Worm (Caenorhabditis elegans) whole organism, L1 larva: Measurements from ENCODE around the gene B0432.10.
A peak's percentile ranks its signal among the peaks of the same experiment; 100 is the strongest.

ENCODE experiments used
- C16A3.4 ChIP-seq: fragments of 150-350 bp; optimal IDR thresholded peaks from 2 replicates; lab custom pipeline; 2014; ENCODE audit warnings: missing biosample characterization, missing genetic modification characterization
- F16B12.6 ChIP-seq: fragments of 150-350 bp; optimal IDR thresholded peaks from 2 replicates; lab custom pipeline; 2014; ENCODE audit warnings: missing biosample characterization, missing genetic modification characterization
- Y116A8C.19 ChIP-seq: sonication (generic microtip); optimal IDR thresholded peaks from 2 replicates; lab custom pipeline; 2016; ENCODE audit warnings: missing compliant biosample characterization, missing genetic modification characterization, borderline replicate concordance
- aha-1 ChIP-seq: fragments of 150-350 bp; optimal IDR thresholded peaks from 2 replicates; lab custom pipeline; 2014; ENCODE audit warnings: missing biosample characterization, missing genetic modification characterization
- ceh-8 ChIP-seq: fragments of 200-800 bp; sonication (Bioruptor generic); optimal IDR thresholded peaks from 2 replicates; lab custom pipeline; 2018; ENCODE audit warnings: mild to moderate bottlenecking, missing genetic modification characterization, moderate library complexity, missing compliant biosample characterization
- ceh-82 ChIP-seq, 3 experiments: fragments of 150-350 bp in 1 of 3; sonication (generic microtip) in 2 of 3; optimal IDR thresholded peaks; 2 replicates each; lab custom pipeline; 2014 to 2017; ENCODE audit warnings: missing biosample characterization in 3 of 3, missing genetic modification characterization in 3 of 3
- ceh-88 ChIP-seq: fragments of 200-800 bp; sonication (Bioruptor generic); IDR thresholded peaks from 2 replicates; pipeline ENCODE4 v1.3.6; 2022; ENCODE audit warnings: missing genetic modification characterization, missing compliant biosample characterization
- ceh-90 ChIP-seq: sonication (generic microtip); optimal IDR thresholded peaks from 2 replicates; lab custom pipeline; 2016; ENCODE audit warnings: missing genetic modification characterization, missing compliant biosample characterization
- ces-1 ChIP-seq: fragments of 150-350 bp; optimal IDR thresholded peaks from 2 replicates; lab custom pipeline; 2014; ENCODE audit warnings: missing biosample characterization, missing genetic modification reagents, missing genetic modification characterization
- dpl-1 ChIP-seq, 3 experiments: fragments of 150-350 bp in 2 of 3; sonication (generic microtip) in 1 of 3; optimal IDR thresholded peaks; 2 replicates each; lab custom pipeline; 2014 to 2017; ENCODE audit warnings: missing biosample characterization in 3 of 3, missing genetic modification characterization in 3 of 3, missing genetic modification reagents in 3 of 3
- efl-3 ChIP-seq: fragments of 200-800 bp; sonication (Bioruptor generic); optimal IDR thresholded peaks from 2 replicates; lab custom pipeline; 2018; ENCODE audit warnings: mild to moderate bottlenecking, missing genetic modification characterization, missing compliant biosample characterization
- egl-27 ChIP-seq, 2 experiments: fragments of 150-350 bp in 1 of 2; sonication (generic microtip); optimal IDR thresholded peaks; 3 replicates each; lab custom pipeline; 2017 to 2018; ENCODE audit warnings: missing biosample characterization in 2 of 2, missing genetic modification characterization in 2 of 2, missing genetic modification reagents in 2 of 2
- elt-2 ChIP-seq: sonication (generic microtip); optimal IDR thresholded peaks from 2 replicates; lab custom pipeline; 2016; ENCODE audit warnings: missing genetic modification characterization, mild to moderate bottlenecking, inconsistent platforms, missing compliant biosample characterization, missing genetic modification reagents
- elt-3 ChIP-seq, 6 experiments: fragments of 150-350 bp in 1 of 6; sonication (generic microtip); optimal IDR thresholded peaks; 2 replicates each; lab custom pipeline; 2017 to 2018; ENCODE audit warnings: missing biosample characterization in 6 of 6, missing genetic modification characterization in 6 of 6, inconsistent platforms in 1 of 6
- fkh-10 ChIP-seq: sonication (generic microtip); optimal IDR thresholded peaks from 2 replicates; lab custom pipeline; 2017; ENCODE audit warnings: missing biosample characterization, missing genetic modification reagents, missing genetic modification characterization
- fkh-8 ChIP-seq: sonication (generic microtip); optimal IDR thresholded peaks from 2 replicates; lab custom pipeline; 2016; ENCODE audit warnings: mild to moderate bottlenecking, missing genetic modification characterization, missing compliant biosample characterization
- lin-14 ChIP-seq: fragments of 200-800 bp; sonication (Bioruptor generic); optimal IDR thresholded peaks from 2 replicates; lab custom pipeline; 2018; ENCODE audit warnings: mild to moderate bottlenecking, missing genetic modification characterization, moderate library complexity, missing compliant biosample characterization
- lin-15B ChIP-seq: fragments of 150-350 bp; sonication (generic microtip); optimal IDR thresholded peaks from 3 replicates; lab custom pipeline; 2014; ENCODE audit warnings: missing biosample characterization, missing genetic modification characterization
- lin-35 ChIP-seq, 2 experiments: fragments of 150-350 bp; optimal IDR thresholded peaks; 2 replicates each; lab custom pipeline; 2014; ENCODE audit warnings: missing biosample characterization in 2 of 2, missing genetic modification characterization in 2 of 2, missing genetic modification reagents in 2 of 2
- mab-9 ChIP-seq: fragments of 200-800 bp; sonication (Bioruptor generic); IDR thresholded peaks from 2 replicates; pipeline ENCODE4 v1.3.6; 2022; ENCODE audit warnings: missing genetic modification reagents, missing genetic modification characterization, missing compliant biosample characterization
- mdl-1 ChIP-seq, 2 experiments: fragments of 150-350 bp; optimal IDR thresholded peaks; 2 replicates each; lab custom pipeline; 2014 to 2017; ENCODE audit warnings: missing biosample characterization in 2 of 2, missing genetic modification characterization in 2 of 2, inconsistent platforms in 1 of 2
- mef-2 ChIP-seq: fragments of 150-350 bp; optimal IDR thresholded peaks from 2 replicates; lab custom pipeline; 2014; ENCODE audit warnings: missing biosample characterization, missing genetic modification characterization
- mep-1 ChIP-seq: fragments of 150-350 bp; optimal IDR thresholded peaks from 2 replicates; lab custom pipeline; 2014; ENCODE audit warnings: missing biosample characterization, missing genetic modification characterization
- nhr-77 ChIP-seq: fragments of 150-350 bp; optimal IDR thresholded peaks from 2 replicates; lab custom pipeline; 2014; ENCODE audit warnings: missing biosample characterization, missing genetic modification characterization
- nhr-85 ChIP-seq: sonication (generic microtip); peaks from one replicate; lab custom pipeline; 2016; ENCODE audit warnings: missing genetic modification characterization, inconsistent platforms, missing compliant biosample characterization
- pag-3 ChIP-seq: sonication (generic microtip); optimal IDR thresholded peaks from 2 replicates; lab custom pipeline; 2017; ENCODE audit warnings: missing genetic modification characterization, mild to moderate bottlenecking, missing compliant biosample characterization, antibody characterized with exemption, borderline replicate concordance; ENCODE audit not compliant: insufficient read depth
- pqm-1 ChIP-seq: sonication (generic microtip); optimal IDR thresholded peaks from 3 replicates; lab custom pipeline; 2017; ENCODE audit warnings: missing biosample characterization, missing genetic modification characterization
- rnt-1 ChIP-seq: sonication (generic microtip); optimal IDR thresholded peaks from 2 replicates; lab custom pipeline; 2016; ENCODE audit warnings: mild to moderate bottlenecking, missing genetic modification characterization, moderate library complexity, missing compliant biosample characterization
- snu-23 ChIP-seq: sonication (generic microtip); optimal IDR thresholded peaks from 2 replicates; lab custom pipeline; 2016; ENCODE audit warnings: missing genetic modification characterization, missing compliant biosample characterization
- sox-4 ChIP-seq: sonication (generic microtip); optimal IDR thresholded peaks from 2 replicates; lab custom pipeline; 2016; ENCODE audit warnings: missing genetic modification characterization, missing compliant biosample characterization
- sptf-1 ChIP-seq: fragments of 150-350 bp; optimal IDR thresholded peaks from 2 replicates; lab custom pipeline; 2014; ENCODE audit warnings: missing biosample characterization, missing genetic modification characterization
- sup-37 ChIP-seq: fragments of 200-800 bp; sonication (Bioruptor generic); optimal IDR thresholded peaks from 2 replicates; lab custom pipeline; 2018; ENCODE audit warnings: mild to moderate bottlenecking, missing genetic modification characterization, missing compliant biosample characterization
- swsn-7 ChIP-seq: sonication (generic microtip); optimal IDR thresholded peaks from 2 replicates; lab custom pipeline; 2016; ENCODE audit warnings: missing genetic modification characterization, missing compliant biosample characterization
- tbx-2 ChIP-seq: sonication (generic microtip); optimal IDR thresholded peaks from 2 replicates; lab custom pipeline; 2016; ENCODE audit warnings: missing genetic modification characterization, missing compliant biosample characterization
- unc-130 ChIP-seq: fragments of 150-350 bp; optimal IDR thresholded peaks from 2 replicates; lab custom pipeline; 2017; ENCODE audit warnings: missing biosample characterization, missing genetic modification characterization, inconsistent platforms
- unc-62 ChIP-seq: fragments of 150-350 bp; optimal IDR thresholded peaks from 2 replicates; lab custom pipeline; 2014; ENCODE audit warnings: missing biosample characterization, missing genetic modification reagents, missing genetic modification characterization
- unc-86 ChIP-seq: sonication (generic microtip); optimal IDR thresholded peaks from 2 replicates; lab custom pipeline; 2016; ENCODE audit warnings: missing genetic modification characterization, missing compliant biosample characterization
- unc-98 ChIP-seq: fragments of 200-800 bp; sonication (Bioruptor generic); IDR thresholded peaks from 2 replicates; pipeline ENCODE4 v1.3.6; 2022; ENCODE audit warnings: missing genetic modification characterization, missing compliant biosample characterization
- vab-15 ChIP-seq: sonication (generic microtip); optimal IDR thresholded peaks from 2 replicates; lab custom pipeline; 2017; ENCODE audit warnings: missing genotype, mild to moderate bottlenecking, missing genetic modification characterization, missing compliant biosample characterization
- xbp-1 ChIP-seq: sonication (generic microtip); optimal IDR thresholded peaks from 2 replicates; lab custom pipeline; 2016; ENCODE audit warnings: missing genetic modification characterization, missing compliant biosample characterization
- ztf-4 ChIP-seq: fragments of 150-350 bp; optimal IDR thresholded peaks from 2 replicates; lab custom pipeline; 2014; ENCODE audit warnings: missing biosample characterization, missing genetic modification characterization

B0432.10 gene

DNA sequence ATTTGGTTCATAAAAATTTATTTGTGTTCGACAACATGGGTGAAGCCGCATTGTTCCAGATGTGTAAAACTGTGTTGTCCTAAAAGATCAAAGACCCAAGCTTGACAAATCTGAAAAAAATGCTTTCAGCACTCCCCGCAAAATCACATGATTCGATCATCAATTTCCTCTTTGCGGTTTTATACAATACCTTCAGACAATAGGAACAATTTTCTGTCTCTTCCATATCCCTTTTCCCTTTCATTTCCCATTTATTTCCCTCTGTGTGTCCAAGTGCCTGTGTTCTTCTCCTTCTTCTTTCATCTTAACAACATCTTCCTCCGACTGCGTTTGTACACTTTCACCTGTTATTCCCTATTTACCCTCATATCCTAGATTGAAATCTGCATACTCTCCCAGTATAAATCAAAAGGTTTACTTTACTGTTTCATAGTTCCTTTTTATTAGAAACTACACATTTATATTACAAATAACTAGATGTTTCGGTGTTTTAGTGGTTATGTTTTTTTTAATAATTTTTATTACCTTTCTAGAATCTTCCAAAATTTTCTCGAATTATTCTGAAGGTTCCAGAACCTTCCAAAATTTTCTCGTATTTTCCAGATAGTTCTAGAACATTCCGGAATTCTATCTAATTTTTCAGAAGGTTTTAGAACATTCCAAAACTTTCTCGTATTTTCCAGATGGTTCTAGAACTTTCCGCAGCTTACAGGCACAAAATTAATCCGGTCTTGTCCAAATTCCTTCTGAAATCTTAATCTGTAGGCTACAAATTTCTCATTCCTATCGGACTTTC is 15.1 kb upstream of the B0432.10 start, which contains the start of gene K01A2.5 (continued):
- TF ChIP-seq dpl-1 (GFP tag; optimal IDR thresholded peaks at IDR 0.05; lab: Kevin White, UChicago) (peak in 1 of 3 experiments; percentile 2), elt-3 (tag; optimal IDR thresholded peaks at IDR 0.05; lab: Kevin White, UChicago) (peak in 2 of 6 experiments; percentile 11 to 35), mab-9 (GFP tag; lab: Robert Waterston, UW) (no peak), mdl-1 (tag; optimal IDR thresholded peaks at IDR 0.05; lab: Kevin White, UChicago) (no peak), snu-23 (no peak), unc-86 (tag; lab: Kevin White, UChicago) (no peak), ceh-8 (no peak), aha-1 (tag; lab: Kevin White, UChicago) (no peak), pag-3 (tag; lab: Kevin White, UChicago) (no peak), unc-98 (GFP tag; lab: Robert Waterston, UW) (no peak), sup-37 (no peak), lin-35 (GFP tag; optimal IDR thresholded peaks at IDR 0.05; lab: Kevin White, UChicago) (peak in 1 of 2 experiments; percentile 8), Y116A8C.19 (tag; lab: Kevin White, UChicago) (no peak), vab-15 (tag; lab: Kevin White, UChicago) (no peak), swsn-7 (no peak), mep-1 (tag; lab: Kevin White, UChicago) (peak; percentile 48), pqm-1 (no peak), unc-130 (tag; lab: Kevin White, UChicago) (no peak), C16A3.4 (tag; lab: Kevin White, UChicago) (peak; percentile 2), efl-3 (GFP tag; lab: Kevin White, UChicago) (no peak), xbp-1 (tag; lab: Kevin White, UChicago) (no peak), elt-2 (tag; lab: Kevin White, UChicago) (no peak), unc-62 (no peak), ztf-4 (tag; lab: Kevin White, UChicago) (no peak), fkh-8 (tag; lab: Kevin White, UChicago) (no peak), sox-4 (tag; lab: Kevin White, UChicago) (no peak), sptf-1 (tag; lab: Kevin White, UChicago) (no peak), nhr-77 (no peak), ceh-88 (GFP tag; lab: Robert Waterston, UW) (no peak), rnt-1 (tag; lab: Kevin White, UChicago) (peak; percentile 7), nhr-85 (tag; lab: Kevin White, UChicago) (peak; percentile 91), lin-14 (GFP tag; lab: Kevin White, UChicago) (peak; percentile 79), ces-1 (no peak), ceh-90 (tag; lab: Kevin White, UChicago) (no peak), egl-27 (tag; optimal IDR thresholded peaks at IDR 0.05; lab: Kevin White, UChicago) (no peak)

DNA sequence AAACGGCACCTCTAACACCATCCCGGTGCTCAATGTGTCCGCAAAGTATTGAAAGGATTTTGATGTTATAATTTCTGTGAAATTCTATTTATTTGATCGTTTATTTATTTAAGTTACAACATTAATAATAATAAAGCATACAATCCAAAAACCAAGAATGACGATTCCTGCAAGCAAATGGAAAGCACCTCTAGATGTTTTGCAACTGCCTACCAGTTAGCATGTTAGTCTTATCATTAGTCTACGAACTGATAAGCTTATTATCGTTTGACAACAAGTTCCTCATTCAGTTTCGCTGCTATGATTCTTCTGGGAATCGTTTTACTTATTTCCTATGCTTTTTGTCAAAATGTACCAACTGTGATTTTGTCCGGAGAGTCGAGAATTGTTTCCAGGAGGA is 13.6 kb upstream of the B0432.10 start, which contains the start of gene K01A2.6:
K01A2.6 (plus strand) TSS at position 301 of the 400 bp plus-strand sequence.
- TF ChIP-seq swsn-7, result no peak
- TF ChIP-seq lin-15B (tag; lab: Kevin White, UChicago), result no peak
- TF ChIP-seq F16B12.6, result no peak
- TF ChIP-seq mef-2 (tag; lab: Kevin White, UChicago), result no peak
- no peak for TF ChIP-seq tbx-2 (tag; lab: Kevin White, UChicago)
- no peak for TF ChIP-seq lin-35 (GFP tag; optimal IDR thresholded peaks at IDR 0.05; lab: Kevin White, UChicago)
- no peak for TF ChIP-seq fkh-10 (GFP tag; lab: Kevin White, UChicago)
- no peak for TF ChIP-seq ceh-82 (tag; optimal IDR thresholded peaks at IDR 0.05; lab: Kevin White, UChicago)
